Fruit fly (Drosophila melanogaster) whole organism, prepupa: Measurements from ENCODE around the gene CG16711.

Source experiments
- CG31627 ChIP-seq: fragments of 200-800 bp; sonication (Bioruptor generic); optimal IDR thresholded peaks from 3 replicates; lab custom pipeline; 2016; ENCODE audit warnings: missing biosample characterization, missing genetic modification characterization
- CG6276 ChIP-seq: fragments of 200-800 bp; sonication (Bioruptor generic); optimal IDR thresholded peaks from 2 replicates; lab custom pipeline; 2017; ENCODE audit warnings: missing biosample characterization, mild to moderate bottlenecking, missing genetic modification characterization
- CG6808 ChIP-seq: fragments of 200-800 bp; sonication (Bioruptor generic); optimal IDR thresholded peaks from 3 replicates; lab custom pipeline; 2017; ENCODE audit warnings: missing biosample characterization, missing genetic modification characterization, mild to moderate bottlenecking, moderate library complexity, missing genetic modification reagents
- Eip93F ChIP-seq: fragments of 200-800 bp; sonication (Bioruptor generic); optimal IDR thresholded peaks from 2 replicates; lab custom pipeline; 2016; ENCODE audit warnings: missing biosample characterization, mild to moderate bottlenecking, missing genetic modification characterization
- Ets96B ChIP-seq: fragments of 200-800 bp; optimal IDR thresholded peaks from 2 replicates; lab custom pipeline; 2019; ENCODE audit warnings: missing biosample characterization, mild to moderate bottlenecking, missing genetic modification characterization, moderate library complexity
- Sox102F ChIP-seq: fragments of 200-800 bp; sonication (Bioruptor generic); optimal IDR thresholded peaks from 2 replicates; lab custom pipeline; 2016; ENCODE audit warnings: missing biosample characterization, mild to moderate bottlenecking, missing genetic modification characterization
- dsx ChIP-seq: fragments of 200-800 bp; optimal IDR thresholded peaks from 3 replicates; lab custom pipeline; 2019; ENCODE audit warnings: missing biosample characterization, mild to moderate bottlenecking, missing genetic modification characterization, moderate library complexity; ENCODE audit not compliant: poor library complexity, severe bottlenecking
- fd59A ChIP-seq: fragments of 200-800 bp; sonication (Bioruptor generic); optimal IDR thresholded peaks from 2 replicates; lab custom pipeline; 2017; ENCODE audit warnings: missing biosample characterization, mild to moderate bottlenecking, missing genetic modification characterization, missing genetic modification reagents
- topi ChIP-seq: fragments of 200-800 bp; sonication (Bioruptor generic); optimal IDR thresholded peaks from 3 replicates; lab custom pipeline; 2016; ENCODE audit warnings: missing biosample characterization, missing genetic modification characterization

DNA sequence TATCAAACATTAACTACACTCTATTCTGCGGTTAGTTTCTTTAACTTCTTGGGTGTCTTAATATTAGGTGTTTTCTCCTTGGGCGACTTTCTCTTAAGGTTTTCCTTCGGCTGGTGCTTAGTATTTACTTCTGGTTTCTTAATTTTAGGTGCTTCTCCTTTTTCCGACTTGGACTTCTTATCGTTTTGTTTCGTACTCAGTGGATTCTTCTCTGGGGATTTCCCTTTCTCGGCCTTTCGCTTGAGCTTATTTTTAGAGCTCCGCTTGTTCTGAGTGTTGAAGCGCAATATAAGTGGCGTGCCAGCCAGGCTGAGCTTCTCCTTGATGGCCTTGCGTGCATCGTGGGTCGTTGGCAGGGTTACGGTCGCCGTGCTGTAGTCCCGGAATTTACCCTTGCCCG, 13.7 kb downstream of the CG16711 start:
- TF ChIP-seq Sox102F = no peak
- TF ChIP-seq Ets96B (tag; lab: Kevin White, UChicago) = no peak
- no peak for TF ChIP-seq topi (GFP tag; lab: Kevin White, UChicago)
- no peak for TF ChIP-seq CG6808
- no peak for TF ChIP-seq CG6276 (GFP tag; lab: Kevin White, UChicago)
- TF ChIP-seq Eip93F (GFP tag; lab: Kevin White, UChicago) = no peak
- TF ChIP-seq CG31627 (GFP tag; lab: Kevin White, UChicago) = no peak
- TF ChIP-seq fd59A (GFP tag; lab: Kevin White, UChicago) = no peak
- no peak for TF ChIP-seq dsx (GFP tag; lab: Kevin White, UChicago)
